Worm (Caenorhabditis elegans): ENCODE data around the gene T01D1.8.

Gene T01D1.8

DNA sequence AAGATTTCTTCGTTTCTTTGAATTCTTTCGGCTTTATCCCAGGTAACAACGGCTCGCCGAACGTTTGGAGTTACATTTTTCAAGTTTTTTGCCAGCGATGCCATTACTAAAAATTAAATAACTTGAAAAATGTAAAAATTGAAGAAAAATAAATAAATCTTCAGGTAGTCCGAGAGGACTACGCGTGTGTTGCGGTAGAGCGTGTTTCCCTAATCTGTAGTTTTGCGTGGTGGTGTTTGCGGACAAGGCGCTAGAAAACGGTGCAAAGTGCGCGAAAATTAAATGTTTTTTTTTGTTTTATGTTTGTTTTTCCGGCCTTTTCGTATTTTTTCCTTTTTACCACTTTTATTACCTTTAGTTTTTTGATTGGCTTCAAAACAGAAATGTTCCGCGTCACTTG lies 30.6 kb upstream of the T01D1.8 start, which contains the start of gene mrpl-28:
mrpl-28 (minus strand) TSS at position 106 of the 400 bp plus-strand sequence.
- TF ChIP-seq mes-4 (tag; optimal IDR thresholded peaks at IDR 0.05) (no peak), pha-4 (tag; optimal IDR thresholded peaks at IDR 0.05) (peak; percentile 3), egl-44 (GFP tag; IDR thresholded peaks at IDR 0.05) (no peak), unc-130 (GFP tag; optimal IDR thresholded peaks at IDR 0.05) (peak; percentile 20), egl-18 (GFP tag; IDR thresholded peaks at IDR 0.05) (no peak), lin-26 (GFP tag; IDR thresholded peaks at IDR 0.05) (no peak), snpc-3.4 (tag; optimal IDR thresholded peaks at IDR 0.05) (peak; percentile 75), bed-1 (GFP tag; IDR thresholded peaks at IDR 0.05) (no peak), tbx-9 (tag; optimal IDR thresholded peaks at IDR 0.05; ENCODE audit: borderline replicate concordance) (no peak), zim-3 (tag; optimal IDR thresholded peaks at IDR 0.05) (peak; percentile 56), ceh-58 (GFP tag; IDR thresholded peaks at IDR 0.05) (no peak), F10E7.11 (tag; optimal IDR thresholded peaks at IDR 0.05) (no peak), ztf-18 (tag; optimal IDR thresholded peaks at IDR 0.05) (peak; percentile 28), akir-1 (GFP tag; optimal IDR thresholded peaks at IDR 0.05) (no peak), chd-7 (tag; optimal IDR thresholded peaks at IDR 0.05) (peak; percentile 46), pbrm-1 (GFP tag; IDR thresholded peaks at IDR 0.05) (peak; percentile 89), gei-17 (GFP tag; optimal IDR thresholded peaks at IDR 0.05) (peak; percentile 32), F57A8.1 (GFP tag; optimal IDR thresholded peaks at IDR 0.05) (no peak), rec-8 (tag; optimal IDR thresholded peaks at IDR 0.05) (no peak), ztf-26 (tag; optimal IDR thresholded peaks at IDR 0.05) (no peak), Y53G8AR.9 (GFP tag; conservative IDR thresholded peaks at IDR 0.05) (peak; percentile 89), ceh-27 (GFP tag; optimal IDR thresholded peaks at IDR 0.05) (peak; percentile 63), mxl-1 (tag; optimal IDR thresholded peaks at IDR 0.05) (no peak), lag-1 (GFP tag; IDR thresholded peaks at IDR 0.05) (no peak), mcd-1 (GFP tag; IDR thresholded peaks at IDR 0.05) (peak; percentile 99), B0035.1 (tag; optimal IDR thresholded peaks at IDR 0.05) (no peak), F55B11.4 (tag; optimal IDR thresholded peaks at IDR 0.05; ENCODE audit: borderline replicate concordance, insufficient read depth) (no peak), hrde-1 (tag; optimal IDR thresholded peaks at IDR 0.05; ENCODE audit: borderline replicate concordance) (peak; percentile 6), somi-1 (GFP tag; optimal IDR thresholded peaks at IDR 0.05) (no peak), B0019.2 (GFP tag; conservative IDR thresholded peaks at IDR 0.05) (no peak), F33H1.4 (GFP tag; IDR thresholded peaks at IDR 0.05) (peak; percentile 55), F23B12.7 (tag; optimal IDR thresholded peaks at IDR 0.05; ENCODE audit: insufficient read depth) (peak; percentile 38), dpl-1 (GFP tag; optimal IDR thresholded peaks at IDR 0.05) (peak; percentile 74), nhr-179 (tag; optimal IDR thresholded peaks at IDR 0.05) (no peak), lin-40 (tag; optimal IDR thresholded peaks at IDR 0.05) (peak; percentile 93), Y56A3A.18 (GFP tag; IDR thresholded peaks at IDR 0.05) (peak; percentile 73; the same call in 1 of the 2 replicates), rpc-1 (optimal IDR thresholded peaks at IDR 0.05) (no peak), rpc-1 (tag; optimal IDR thresholded peaks at IDR 0.05) (no peak), athp-1 (tag; optimal IDR thresholded peaks at IDR 0.05) (peak; percentile 80), aptf-2 (GFP tag; conservative IDR thresholded peaks at IDR 0.05) (no peak), sdz-38 (tag; optimal IDR thresholded peaks at IDR 0.05) (no peak), attf-3 (GFP tag; conservative IDR thresholded peaks at IDR 0.05) (peak; percentile 68), madf-8 (GFP tag; conservative IDR thresholded peaks at IDR 0.05) (no peak), ceh-100 (GFP tag; IDR thresholded peaks at IDR 0.05) (peak; percentile 76), nhr-27 (tag; optimal IDR thresholded peaks at IDR 0.05) (no peak), lsl-1 (GFP tag; optimal IDR thresholded peaks at IDR 0.05) (peak; percentile 58), Y95B8A.8 (GFP tag; IDR thresholded peaks at IDR 0.05) (0 out of 2 replicates have a peak, but pooled peaks have one; percentile 61), F37B4.10 (GFP tag; IDR thresholded peaks at IDR 0.05) (no peak), ztf-6 (GFP tag; IDR thresholded peaks at IDR 0.05) (no peak)
